Fruit fly (Drosophila melanogaster): ENCODE results near the gene mtgo.

Gene mtgo

dm6 chr2L:16520475-16521344 is 24.1 kb upstream of the mtgo start:
- TF ChIP-seq dl (GFP tag; optimal IDR thresholded peaks at IDR 0.05; ENCODE audit: insufficient read depth in 1 of 2, partially characterized antibody in 2 of 2) (peak in 1 of 2 experiments; percentile 63), CrebA (GFP tag; optimal IDR thresholded peaks at IDR 0.05; ENCODE audit: borderline replicate concordance) (no peak), Jra (GFP tag; optimal IDR thresholded peaks at IDR 0.05) (no peak), Rel (GFP tag; optimal IDR thresholded peaks at IDR 0.05) (no peak), Rel (tag; optimal IDR thresholded peaks at IDR 0.05) (peak; percentile 14), CG9705 (GFP tag; optimal IDR thresholded peaks at IDR 0.05) (no peak), Dif (GFP tag; optimal IDR thresholded peaks at IDR 0.05; ENCODE audit: partially characterized antibody) (peak; percentile 54)

DNA sequence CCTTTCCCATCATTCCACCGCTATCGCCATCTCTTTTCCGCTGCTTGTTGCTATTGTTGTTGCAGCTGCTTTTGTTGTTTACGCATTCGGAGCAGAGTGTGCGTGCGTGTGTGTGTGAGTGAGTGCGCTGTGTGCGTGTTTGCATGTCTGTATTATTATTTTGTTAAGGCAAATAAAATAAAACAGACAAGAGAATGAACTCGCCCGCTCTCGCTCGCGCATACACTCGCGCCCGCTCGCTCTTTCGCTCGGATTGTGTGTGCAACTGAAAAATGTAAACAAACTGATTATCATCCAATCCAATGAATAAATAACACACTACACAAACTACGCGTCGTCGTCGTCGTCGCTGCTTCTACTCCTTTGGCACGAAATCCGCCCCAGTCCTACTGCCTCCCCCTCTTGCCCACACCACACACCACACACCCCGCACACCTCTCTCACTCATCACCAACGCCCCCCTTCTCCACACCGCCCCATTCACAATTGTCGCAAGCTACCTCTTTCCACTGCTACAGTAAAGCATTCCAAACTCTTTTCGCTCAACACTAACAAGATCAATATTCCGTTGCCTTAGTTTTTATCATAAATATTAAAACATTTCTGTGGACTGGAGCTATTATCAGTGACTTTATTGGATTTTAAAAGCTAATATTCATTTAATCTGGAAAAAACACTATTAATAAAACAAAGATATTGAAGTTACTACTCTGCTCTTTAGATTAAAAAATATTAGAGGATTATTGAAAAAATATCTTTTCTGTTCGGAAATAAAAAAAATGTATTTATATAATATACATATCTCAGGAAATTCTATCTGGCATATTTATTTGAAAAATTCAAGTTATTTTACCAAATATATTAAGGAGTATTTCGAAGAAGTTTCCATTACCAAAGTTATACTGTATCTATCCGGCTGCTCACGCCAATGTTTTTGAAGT is 23.2 kb upstream of the mtgo start:
- TF ChIP-seq foxo (GFP tag; optimal IDR thresholded peaks at IDR 0.05) (no peak), br (GFP tag; optimal IDR thresholded peaks at IDR 0.05) (peak; percentile 63), Dif (GFP tag; optimal IDR thresholded peaks at IDR 0.05; ENCODE audit: partially characterized antibody) (no peak), sv (GFP tag; optimal IDR thresholded peaks at IDR 0.05) (no peak), ey (GFP tag; optimal IDR thresholded peaks at IDR 0.05) (no peak), dsf (GFP tag; optimal IDR thresholded peaks at IDR 0.05; ENCODE audit: borderline replicate concordance) (no peak), Rel (GFP tag; optimal IDR thresholded peaks at IDR 0.05) (no peak), Rel (tag; optimal IDR thresholded peaks at IDR 0.05) (peak; percentile 80), HLH106 (tag; optimal IDR thresholded peaks at IDR 0.05) (peak; percentile 10), Myc (optimal IDR thresholded peaks at IDR 0.05) (no peak), pan (optimal IDR thresholded peaks at IDR 0.05) (no peak), jim (GFP tag; optimal IDR thresholded peaks at IDR 0.05) (peak; percentile 48), fru (GFP tag; optimal IDR thresholded peaks at IDR 0.05) (peak; percentile 46), tai (GFP tag; optimal IDR thresholded peaks at IDR 0.05) (peak; percentile 59), Vsx2 (GFP tag; optimal IDR thresholded peaks at IDR 0.05; ENCODE audit: partially characterized antibody) (no peak), brk (GFP tag; optimal IDR thresholded peaks at IDR 0.05) (no peak), rgr (GFP tag; optimal IDR thresholded peaks at IDR 0.05) (peak; percentile 62), dl (GFP tag; optimal IDR thresholded peaks at IDR 0.05; ENCODE audit: insufficient read depth in 1 of 2, partially characterized antibody in 2 of 2) (peak in 1 of 2 experiments; percentile 75), Mio (GFP tag; optimal IDR thresholded peaks at IDR 0.05) (peak; percentile 15), CrebA (GFP tag; optimal IDR thresholded peaks at IDR 0.05; ENCODE audit: borderline replicate concordance) (peak; percentile 38), h (GFP tag; optimal IDR thresholded peaks at IDR 0.05) (peak; percentile 54), Hr78 (GFP tag; optimal IDR thresholded peaks at IDR 0.05) (no peak), Dfd (GFP tag; optimal IDR thresholded peaks at IDR 0.05) (peak; percentile 69), Hnf4 (GFP tag; optimal IDR thresholded peaks at IDR 0.05) (peak; percentile 62), GATAd (GFP tag; optimal IDR thresholded peaks at IDR 0.05) (no peak), OdsH (GFP tag; optimal IDR thresholded peaks at IDR 0.05) (peak; percentile 7), usp (GFP tag; optimal IDR thresholded peaks at IDR 0.05) (no peak), CG9705 (GFP tag; optimal IDR thresholded peaks at IDR 0.05) (no peak), lola (GFP tag; optimal IDR thresholded peaks at IDR 0.05) (no peak), CG32264 (GFP tag; optimal IDR thresholded peaks at IDR 0.05) (no peak), Sp1 (GFP tag; optimal IDR thresholded peaks at IDR 0.05) (peak; percentile 43), psq (GFP tag; optimal IDR thresholded peaks at IDR 0.05) (peak; percentile 54), sage (GFP tag; optimal IDR thresholded peaks at IDR 0.05) (peak; percentile 9), N (GFP tag; optimal IDR thresholded peaks at IDR 0.05) (peak; percentile 18), Abd-B (GFP tag; optimal IDR thresholded peaks at IDR 0.05) (no peak), dmrt93B (GFP tag; optimal IDR thresholded peaks at IDR 0.05) (peak; percentile 16), Jra (GFP tag; optimal IDR thresholded peaks at IDR 0.05) (peak; percentile 83), Hr83 (GFP tag; optimal IDR thresholded peaks at IDR 0.05; ENCODE audit: poor library complexity, severe bottlenecking) (no peak), woc (GFP tag; optimal IDR thresholded peaks at IDR 0.05) (no peak)

Data from whole organism, wandering third instar larva.